Fruit fly (Drosophila melanogaster): Measurements from ENCODE around the gene CG1116.

Gene CG1116

DNA sequence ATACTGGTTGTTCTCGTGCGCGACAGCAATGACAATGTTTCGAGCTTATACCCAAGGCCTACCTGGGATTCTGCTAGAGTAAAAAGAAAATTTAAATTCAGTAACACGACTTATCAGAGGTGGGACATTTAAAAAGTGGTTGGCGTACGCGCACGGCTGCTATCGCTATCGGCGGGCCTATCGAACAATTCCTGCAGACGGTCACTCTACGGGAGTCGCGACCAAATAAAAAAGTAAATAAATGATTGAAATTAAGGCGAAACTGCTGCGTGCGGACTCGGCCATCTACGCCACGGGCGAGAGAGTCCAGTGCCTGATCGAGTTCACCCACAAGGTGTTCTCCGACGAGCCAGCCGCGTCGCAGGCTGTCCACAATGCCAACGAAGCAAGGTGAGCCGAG is at the start of gene CG1116, which contains the start of gene Prosbeta2R2 (continued):
- TF ChIP-seq CG2129 (GFP tag; IDR thresholded peaks at IDR 0.05; ENCODE audit: partially characterized antibody) (peak; percentile 18; the same call in 1 of the 2 replicates), CG1603 (tag; optimal IDR thresholded peaks at IDR 0.05) (peak; percentile 28), CG12659 (GFP tag; optimal IDR thresholded peaks at IDR 0.05) (no peak), CG10979 (tag; optimal IDR thresholded peaks at IDR 0.05) (no peak), CG3995 (GFP tag; optimal IDR thresholded peaks at IDR 0.05) (peak; percentile 4), CG31441 (GFP tag; IDR thresholded peaks at IDR 0.05) (no peak), bbx (GFP tag; IDR thresholded peaks at IDR 0.05; ENCODE audit: partially characterized antibody) (peak; percentile 73), unc-4 (GFP tag; IDR thresholded peaks at IDR 0.05; ENCODE audit: partially characterized antibody) (peak; percentile 57), CG8765 (GFP tag; IDR thresholded peaks at IDR 0.05) (no peak), CG7963 (GFP tag; IDR thresholded peaks at IDR 0.05; ENCODE audit: partially characterized antibody) (peak; percentile 63; the same call in 2 of the 3 replicates), sr (GFP tag; IDR thresholded peaks at IDR 0.05) (no peak), CG32772 (GFP tag; IDR thresholded peaks at IDR 0.05) (no peak), HmgZ (tag; optimal IDR thresholded peaks at IDR 0.05) (peak; percentile 1), stwl (tag; optimal IDR thresholded peaks at IDR 0.05) (peak; percentile 3), hbn (GFP tag; IDR thresholded peaks at IDR 0.05; ENCODE audit: partially characterized antibody) (peak; percentile 30; the same call in 1 of the 2 replicates), sens-2 (GFP tag; IDR thresholded peaks at IDR 0.05) (no peak), vvl (GFP tag; IDR thresholded peaks at IDR 0.05) (0 out of 2 replicates have a peak, but pooled peaks have one; percentile 12), Sin3A (optimal IDR thresholded peaks at IDR 0.05) (peak; percentile 42), fd102C (GFP tag; optimal IDR thresholded peaks at IDR 0.05) (no peak), amos (GFP tag; IDR thresholded peaks at IDR 0.05; ENCODE audit: partially characterized antibody) (peak; percentile 60), sens (GFP tag) (peak; percentile 37), gfzf (GFP tag; optimal IDR thresholded peaks at IDR 0.05) (peak; percentile 60), CG13894 (tag; optimal IDR thresholded peaks at IDR 0.05) (no peak), CG31388 (GFP tag; optimal IDR thresholded peaks at IDR 0.05) (no peak), MESR4 (GFP tag; optimal IDR thresholded peaks at IDR 0.05) (peak; percentile 78), btn (GFP tag; optimal IDR thresholded peaks at IDR 0.05) (no peak), shn (GFP tag; optimal IDR thresholded peaks at IDR 0.05) (no peak), HLH4C (GFP tag; IDR thresholded peaks at IDR 0.05; ENCODE audit: partially characterized antibody) (0 out of 3 replicates have a peak, but pooled peaks have one; percentile 34), Lhr (GFP tag; optimal IDR thresholded peaks at IDR 0.05) (no peak), Dref (GFP tag; IDR thresholded peaks at IDR 0.05) (peak; percentile 81), Dp (GFP tag; optimal IDR thresholded peaks at IDR 0.05) (peak; percentile 95), pzg (GFP tag; optimal IDR thresholded peaks at IDR 0.05) (peak; percentile 71), CG6765 (GFP tag; optimal IDR thresholded peaks at IDR 0.05) (no peak), dm (GFP tag; optimal IDR thresholded peaks at IDR 0.05) (no peak), Nf-YC (tag; optimal IDR thresholded peaks at IDR 0.05) (no peak), phol (tag; optimal IDR thresholded peaks at IDR 0.05) (peak; percentile 0)

DNA sequence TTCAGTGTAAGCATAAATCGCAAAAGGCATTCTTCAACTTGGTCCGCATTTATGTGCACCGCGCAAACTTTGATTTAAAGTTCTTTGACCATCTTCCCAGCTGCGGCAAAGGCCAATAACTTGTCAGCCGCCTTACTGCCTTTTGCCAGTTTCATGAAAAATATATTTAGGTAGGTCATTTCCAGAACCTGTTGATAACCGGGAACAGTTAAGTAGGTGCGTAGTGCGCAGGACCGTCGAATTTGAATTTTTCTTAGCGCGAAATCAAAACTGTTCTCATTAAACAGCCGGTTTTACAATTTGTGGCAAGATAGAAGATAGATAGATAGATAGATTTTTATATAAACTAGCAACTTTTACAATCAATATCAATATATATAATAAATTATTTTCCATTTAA is 47.5 kb upstream of the CG1116 start:
- TF ChIP-seq Hr39 (optimal IDR thresholded peaks at IDR 0.05) (no peak), sens (GFP tag) (peak; percentile 66), pan (optimal IDR thresholded peaks at IDR 0.05) (no peak), pan (GFP tag; optimal IDR thresholded peaks at IDR 0.05 in 1 of 2, IDR thresholded peaks at IDR 0.05 in 1 of 2) (no peak), p53 (GFP tag; optimal IDR thresholded peaks at IDR 0.05) (no peak), ems (GFP tag; optimal IDR thresholded peaks at IDR 0.05) (no peak), scrt (GFP tag; optimal IDR thresholded peaks at IDR 0.05) (peak; percentile 97), ewg (GFP tag; optimal IDR thresholded peaks at IDR 0.05) (peak; percentile 86), psq (GFP tag; optimal IDR thresholded peaks at IDR 0.05) (no peak), Atf6 (GFP tag; IDR thresholded peaks at IDR 0.05) (no peak), HLH54F (GFP tag; optimal IDR thresholded peaks at IDR 0.05) (no peak)
